Worm (Caenorhabditis elegans): ENCODE data around the gene rbm-17.

rbm-17 gene

ce11 chrIV:11656144-11656780 lies 18.1 kb downstream of the rbm-17 start, which contains the start of gene ZK809.5:
Gene ZK809.5 (plus strand): TSS chrIV:11656730.
- TF ChIP-seq flh-1 (GFP tag; optimal IDR thresholded peaks at IDR 0.05) (no peak), mls-2 (tag; optimal IDR thresholded peaks at IDR 0.05) (no peak), mep-1 (tag; optimal IDR thresholded peaks at IDR 0.05) (no peak), nhr-28 (tag; optimal IDR thresholded peaks at IDR 0.05) (no peak), sptf-1 (tag; optimal IDR thresholded peaks at IDR 0.05) (no peak), ceh-39 (tag; optimal IDR thresholded peaks at IDR 0.05) (no peak), lin-13 (tag; optimal IDR thresholded peaks at IDR 0.05) (no peak), unc-62 (GFP tag; optimal IDR thresholded peaks at IDR 0.05) (no peak), ces-1 (GFP tag; optimal IDR thresholded peaks at IDR 0.05) (peak; percentile 21), hlh-1 (tag; optimal IDR thresholded peaks at IDR 0.05) (no peak), unc-120 (tag; optimal IDR thresholded peaks at IDR 0.05; ENCODE audit: poor library complexity, severe bottlenecking) (no peak), tbx-8 (GFP tag; optimal IDR thresholded peaks at IDR 0.05) (no peak), elt-1 (tag; optimal IDR thresholded peaks at IDR 0.05; ENCODE audit: borderline replicate concordance, insufficient read depth) (no peak), ztf-11 (tag; optimal IDR thresholded peaks at IDR 0.05) (no peak), lin-32 (GFP tag; optimal IDR thresholded peaks at IDR 0.05) (no peak), unc-39 (tag; optimal IDR thresholded peaks at IDR 0.05) (no peak), blmp-1 (tag; optimal IDR thresholded peaks at IDR 0.05) (no peak), ham-2 (GFP tag; optimal IDR thresholded peaks at IDR 0.05) (peak; percentile 20), ceh-43 (GFP tag; optimal IDR thresholded peaks at IDR 0.05) (peak; percentile 13), nhr-237 (tag; optimal IDR thresholded peaks at IDR 0.05) (no peak), mab-5 (tag; optimal IDR thresholded peaks at IDR 0.05) (no peak), ceh-83 (GFP tag; optimal IDR thresholded peaks at IDR 0.05) (no peak), nhr-12 (tag; optimal IDR thresholded peaks at IDR 0.05) (no peak), lsy-2 (tag; optimal IDR thresholded peaks at IDR 0.05) (no peak)

- no peak for TF ChIP-seq nhr-28 (tag; optimal IDR thresholded peaks at IDR 0.05)
- no peak for TF ChIP-seq flh-1 (GFP tag; optimal IDR thresholded peaks at IDR 0.05)
- no peak for TF ChIP-seq ceh-43 (GFP tag; optimal IDR thresholded peaks at IDR 0.05)
- no peak for TF ChIP-seq ceh-39 (tag; optimal IDR thresholded peaks at IDR 0.05)
- no peak for TF ChIP-seq pha-4 (tag; optimal IDR thresholded peaks at IDR 0.05)
- TF ChIP-seq cnd-1 (tag; optimal IDR thresholded peaks at IDR 0.05) = no peak
Observed at ce11 chrIV:11659794-11660312, 21.7 kb downstream of the rbm-17 start, which contains the start of gene ZK792.1. Gene ZK792.1 (plus strand): TSS chrIV:11659844.

- no peak for TF ChIP-seq zip-8 (tag; optimal IDR thresholded peaks at IDR 0.05)
- TF ChIP-seq ceh-43 (GFP tag; optimal IDR thresholded peaks at IDR 0.05) = no peak
- TF ChIP-seq snpc-4 (tag; optimal IDR thresholded peaks at IDR 0.05) = no peak
- no peak for TF ChIP-seq nhr-76 (tag; optimal IDR thresholded peaks at IDR 0.05)
- no peak for TF ChIP-seq lin-13 (tag; optimal IDR thresholded peaks at IDR 0.05)
- no peak for TF ChIP-seq sem-2 (GFP tag; optimal IDR thresholded peaks at IDR 0.05)
- no peak for TF ChIP-seq ces-1 (GFP tag; optimal IDR thresholded peaks at IDR 0.05)
Observed at ce11 chrIV:11665010-11665409, 26.9 kb downstream of the rbm-17 start, which contains the start of gene ZK809.9. Gene ZK809.9 (plus strand): TSS chrIV:11665310.

ce11 chrIV:11668001-11668400 lies 29.9 kb downstream of the rbm-17 start, which contains the start of gene atg-4.2:
Gene atg-4.2 (plus strand): TSS chrIV:11668024.
- TF ChIP-seq M03D4.4 (tag; optimal IDR thresholded peaks at IDR 0.05) = no peak
- TF ChIP-seq hlh-1 (tag; optimal IDR thresholded peaks at IDR 0.05) = no peak
- no peak for TF ChIP-seq flh-1 (GFP tag; optimal IDR thresholded peaks at IDR 0.05)
- TF ChIP-seq nhr-76 (tag; optimal IDR thresholded peaks at IDR 0.05) = no peak
- TF ChIP-seq nhr-12 (tag; optimal IDR thresholded peaks at IDR 0.05) = no peak
- TF ChIP-seq bed-3 (GFP tag; optimal IDR thresholded peaks at IDR 0.05) = no peak
- no peak for TF ChIP-seq unc-120 (tag; optimal IDR thresholded peaks at IDR 0.05; ENCODE audit: poor library complexity, severe bottlenecking)
- TF ChIP-seq ceh-43 (GFP tag; optimal IDR thresholded peaks at IDR 0.05) = no peak
- TF ChIP-seq lsy-2 (tag; optimal IDR thresholded peaks at IDR 0.05) = no peak
- TF ChIP-seq unc-39 (tag; optimal IDR thresholded peaks at IDR 0.05) = no peak
- no peak for TF ChIP-seq tbx-8 (GFP tag; optimal IDR thresholded peaks at IDR 0.05)
- TF ChIP-seq mab-5 (tag; optimal IDR thresholded peaks at IDR 0.05) = no peak
- no peak for TF ChIP-seq ceh-83 (GFP tag; optimal IDR thresholded peaks at IDR 0.05)
- TF ChIP-seq ham-2 (GFP tag; optimal IDR thresholded peaks at IDR 0.05) = no peak

Data from whole organism, mixed stage, embryonic.